Worm (Caenorhabditis elegans) whole organism, early embryonic: ENCODE measurements around the gene sru-19.

Experiments used
- F13C5.2 ChIP-seq: sonication (generic microtip); optimal IDR thresholded peaks from 2 replicates; lab custom pipeline; 2017; ENCODE audit warnings: mild to moderate bottlenecking, missing genetic modification characterization, inconsistent platforms, missing compliant biosample characterization
- aly-1 ChIP-seq: sonication (generic microtip); optimal IDR thresholded peaks from 2 replicates; lab custom pipeline; 2016; ENCODE audit warnings: missing genetic modification characterization, missing compliant biosample characterization
- ama-1 ChIP-seq: fragments of 150-350 bp; optimal IDR thresholded peaks from 2 replicates; lab custom pipeline; 2014
- ceh-13 ChIP-seq: fragments of 200-800 bp; sonication (Bioruptor generic); optimal IDR thresholded peaks from 2 replicates; lab custom pipeline; 2018; ENCODE audit warnings: mild to moderate bottlenecking, missing genetic modification characterization, missing compliant biosample characterization
- ceh-36 ChIP-seq: sonication (generic microtip); optimal IDR thresholded peaks from 2 replicates; lab custom pipeline; 2016; ENCODE audit warnings: missing genetic modification characterization, inconsistent platforms, missing compliant biosample characterization
- ets-7 ChIP-seq: sonication (generic microtip); optimal IDR thresholded peaks from 2 replicates; lab custom pipeline; 2016; ENCODE audit warnings: missing genotype, missing genetic modification characterization, missing compliant biosample characterization
- flt-1 ChIP-seq: fragments of 200-800 bp; sonication (Bioruptor generic); IDR thresholded peaks from 2 replicates; pipeline ENCODE4 v1.3.6; 2022; ENCODE audit warnings: missing genetic modification characterization, missing compliant biosample characterization
- hnd-1 ChIP-seq: sonication (generic microtip); optimal IDR thresholded peaks from 2 replicates; lab custom pipeline; 2016; ENCODE audit warnings: missing genetic modification characterization, missing compliant biosample characterization
- pes-1 ChIP-seq: fragments of 200-800 bp; sonication (Bioruptor generic); IDR thresholded peaks from 2 replicates; pipeline ENCODE4 v1.3.6; 2022; ENCODE audit warnings: missing genetic modification reagents, missing genetic modification characterization, missing compliant biosample characterization
- scrt-1 ChIP-seq: fragments of 200-800 bp; sonication (Bioruptor generic); IDR thresholded peaks from 2 replicates; pipeline ENCODE4 v1.3.6; 2022; ENCODE audit warnings: missing genetic modification characterization, missing compliant biosample characterization
- sea-1 ChIP-seq: fragments of 200-800 bp; sonication (Bioruptor generic); conservative IDR thresholded peaks from 2 replicates; pipeline ENCODE4 v1.3.6; 2022; ENCODE audit warnings: missing genetic modification characterization, missing compliant biosample characterization
- tbx-37 ChIP-seq: fragments of 200-800 bp; sonication (Bioruptor generic); conservative IDR thresholded peaks from 2 replicates; pipeline ENCODE4 v1.3.6; 2022; ENCODE audit warnings: missing genetic modification reagents, missing genetic modification characterization, missing compliant biosample characterization
- tra-4 ChIP-seq: sonication (generic microtip); optimal IDR thresholded peaks from 2 replicates; lab custom pipeline; 2017; ENCODE audit warnings: missing genetic modification characterization, missing compliant biosample characterization

DNA sequence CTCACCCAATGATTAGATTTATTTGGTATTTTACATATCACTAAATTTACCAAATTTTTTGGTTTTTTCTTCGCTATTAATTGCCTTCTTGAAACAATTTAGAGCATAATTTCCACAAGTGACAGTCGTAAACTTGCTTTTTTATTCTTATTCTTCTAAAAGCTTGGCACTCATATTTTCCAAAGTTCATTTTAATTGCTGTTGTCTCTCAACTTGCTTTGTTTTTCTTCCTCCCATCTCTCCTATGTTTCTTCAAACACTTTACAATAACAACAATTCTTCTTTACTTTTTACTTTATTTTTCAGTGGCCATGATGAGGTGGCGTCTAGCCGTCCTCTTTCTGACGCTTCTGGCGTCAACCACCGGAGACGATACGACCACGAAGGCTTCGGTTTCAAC lies 30.0 kb upstream of the sru-19 start, which contains the start of gene igdb-2:
- no peak for TF ChIP-seq scrt-1 (GFP tag; lab: Robert Waterston, UW)
- TF ChIP-seq ama-1: no peak
- no peak for TF ChIP-seq sea-1 (GFP tag; lab: Robert Waterston, UW)
- no peak for TF ChIP-seq hnd-1
- TF ChIP-seq flt-1: no peak
- TF ChIP-seq tra-4 (tag; lab: Kevin White, UChicago): no peak
- TF ChIP-seq ceh-13 (GFP tag; lab: Kevin White, UChicago): no peak
- no peak for TF ChIP-seq tbx-37 (GFP tag; lab: Robert Waterston, UW)
- TF ChIP-seq pes-1 (GFP tag; lab: Robert Waterston, UW): no peak
- TF ChIP-seq F13C5.2 (tag; lab: Kevin White, UChicago): no peak
- TF ChIP-seq aly-1: no peak
- TF ChIP-seq ceh-36 (tag; lab: Kevin White, UChicago): no peak
- TF ChIP-seq ets-7 (tag; lab: Kevin White, UChicago): no peak
